Worm (Caenorhabditis elegans) whole organism, young adult: ENCODE measurements around the gene F44E5.2.

ENCODE experiments used
- B0336.3 ChIP-seq: fragments of 200-800 bp; sonication (Bioruptor generic); IDR thresholded peaks from 2 replicates; pipeline ENCODE4 v1.3.6; 2022; ENCODE audit warnings: missing genetic modification characterization, missing compliant biosample characterization
- C06A6.2 ChIP-seq: fragments of 200-800 bp; sonication (Bioruptor generic); conservative IDR thresholded peaks from 2 replicates; pipeline ENCODE4 v1.3.6; 2022; ENCODE audit warnings: missing genetic modification characterization, missing compliant biosample characterization
- C17E4.6 ChIP-seq: fragments of 200-800 bp; sonication (Bioruptor generic); IDR thresholded peaks from 2 replicates; pipeline ENCODE4 v1.3.6; 2022; ENCODE audit warnings: missing genetic modification reagents, missing genetic modification characterization, missing compliant biosample characterization
- D2030.7 ChIP-seq: fragments of 200-800 bp; sonication (Bioruptor generic); IDR thresholded peaks from 2 replicates; pipeline ENCODE4 v1.3.6; 2022; ENCODE audit warnings: missing genetic modification reagents, missing genetic modification characterization, missing compliant biosample characterization
- F57C9.4 ChIP-seq: sonication (generic microtip); optimal IDR thresholded peaks from 2 replicates; lab custom pipeline; 2017; ENCODE audit warnings: mild to moderate bottlenecking, missing genetic modification characterization, missing compliant biosample characterization
- K11D2.4 ChIP-seq: fragments of 200-800 bp; sonication (Bioruptor generic); IDR thresholded peaks from 2 replicates; pipeline ENCODE4 v1.3.6; 2022; ENCODE audit warnings: missing genetic modification reagents, missing genetic modification characterization, missing compliant biosample characterization
- K12H6.12 ChIP-seq: fragments of 200-800 bp; sonication (Bioruptor generic); optimal IDR thresholded peaks from 2 replicates; lab custom pipeline; 2018; ENCODE audit warnings: mild to moderate bottlenecking, missing genetic modification characterization, missing compliant biosample characterization
- T07F8.4 ChIP-seq: sonication (generic microtip); optimal IDR thresholded peaks from 2 replicates; lab custom pipeline; 2016; ENCODE audit warnings: mild to moderate bottlenecking, missing genetic modification characterization, moderate library complexity, missing compliant biosample characterization
- T26A5.8 ChIP-seq: sonication (generic microtip); optimal IDR thresholded peaks from 2 replicates; lab custom pipeline; 2016; ENCODE audit warnings: missing genetic modification characterization, missing compliant biosample characterization
- Y56A3A.18 ChIP-seq: fragments of 200-800 bp; sonication (Bioruptor generic); IDR thresholded peaks from 2 replicates; pipeline ENCODE4 v1.3.6; 2022; ENCODE audit warnings: missing genetic modification reagents, missing genetic modification characterization, missing compliant biosample characterization
- ama-1 ChIP-seq, 3 experiments: fragments of 150-350 bp in 1 of 3; sonication (generic microtip) in 2 of 3; optimal IDR thresholded peaks; 2 replicates each; lab custom pipeline; 2014 to 2018; ENCODE audit warnings: missing biosample characterization in 2 of 3, missing genetic modification characterization in 2 of 3, missing genetic modification reagents in 2 of 3
- attf-5 ChIP-seq: fragments of 200-800 bp; sonication (Bioruptor generic); optimal IDR thresholded peaks from 2 replicates; lab custom pipeline; 2018; ENCODE audit warnings: mild to moderate bottlenecking, missing genetic modification characterization, missing compliant biosample characterization
- attf-6 ChIP-seq: fragments of 200-800 bp; sonication (Bioruptor generic); IDR thresholded peaks from 2 replicates; pipeline ENCODE4 v1.3.6; 2022; ENCODE audit warnings: missing genetic modification reagents, missing genetic modification characterization, missing compliant biosample characterization
- bed-2 ChIP-seq: fragments of 200-800 bp; sonication (Bioruptor generic); IDR thresholded peaks from 2 replicates; pipeline ENCODE4 v1.3.6; 2022; ENCODE audit warnings: missing genetic modification reagents, missing genetic modification characterization, missing compliant biosample characterization
- ccch-3 ChIP-seq: fragments of 200-800 bp; sonication (Bioruptor generic); optimal IDR thresholded peaks from 2 replicates; lab custom pipeline; 2018; ENCODE audit warnings: mild to moderate bottlenecking, missing genetic modification characterization, missing compliant biosample characterization
- ceh-100 ChIP-seq: fragments of 200-800 bp; sonication (Bioruptor generic); IDR thresholded peaks from 2 replicates; pipeline ENCODE4 v1.3.6; 2022; ENCODE audit warnings: missing genetic modification reagents, missing genetic modification characterization, missing compliant biosample characterization
- ceh-58 ChIP-seq: fragments of 200-800 bp; sonication (Bioruptor generic); IDR thresholded peaks from 2 replicates; pipeline ENCODE4 v1.3.6; 2022; ENCODE audit warnings: missing genetic modification characterization, missing compliant biosample characterization
- dpff-1 ChIP-seq: sonication (generic microtip); optimal IDR thresholded peaks from 2 replicates; lab custom pipeline; 2017; ENCODE audit warnings: mild to moderate bottlenecking, missing genetic modification characterization, missing compliant biosample characterization
- efl-1 ChIP-seq: fragments of 150-350 bp; optimal IDR thresholded peaks from 2 replicates; lab custom pipeline; 2014; ENCODE audit warnings: missing biosample characterization, missing genetic modification reagents, missing genetic modification characterization
- egrh-3 ChIP-seq: fragments of 200-800 bp; sonication (Bioruptor generic); IDR thresholded peaks from 2 replicates; pipeline ENCODE4 v1.3.6; 2022; ENCODE audit warnings: missing genetic modification reagents, missing genetic modification characterization, missing compliant biosample characterization
- ekl-4 ChIP-seq: fragments of 200-800 bp; sonication (Bioruptor generic); IDR thresholded peaks from 2 replicates; pipeline ENCODE4 v1.3.6; 2022; ENCODE audit warnings: missing genetic modification reagents, missing genetic modification characterization, missing compliant biosample characterization
- gei-17 ChIP-seq: fragments of 200-800 bp; sonication (Bioruptor generic); optimal IDR thresholded peaks from 2 replicates; lab custom pipeline; 2018; ENCODE audit warnings: mild to moderate bottlenecking, missing genetic modification characterization, missing compliant biosample characterization
- hmg-1.2 ChIP-seq: fragments of 200-800 bp; sonication (Bioruptor generic); IDR thresholded peaks from 2 replicates; pipeline ENCODE4 v1.3.6; 2022; ENCODE audit warnings: missing genetic modification reagents, missing genetic modification characterization, missing compliant biosample characterization
- hsf-1 ChIP-seq: fragments of 200-800 bp; sonication (Bioruptor generic); IDR thresholded peaks from 2 replicates; pipeline ENCODE4 v1.3.6; 2022; ENCODE audit warnings: missing genetic modification reagents, missing genetic modification characterization, missing compliant biosample characterization
- lag-1 ChIP-seq: fragments of 200-800 bp; sonication (Bioruptor generic); IDR thresholded peaks from 2 replicates; pipeline ENCODE4 v1.3.6; 2022; ENCODE audit warnings: missing genetic modification reagents, missing genetic modification characterization, missing compliant biosample characterization
- let-607 ChIP-seq, 2 experiments: fragments of 200-800 bp in 1 of 2; sonication (Bioruptor generic) in 1 of 2; sonication (generic microtip) in 1 of 2; optimal IDR thresholded peaks; 2 replicates each; lab custom pipeline; 2016 to 2018; ENCODE audit warnings: mild to moderate bottlenecking in 2 of 2, missing compliant biosample characterization in 2 of 2, missing genetic modification characterization in 2 of 2, moderate library complexity in 2 of 2, missing genotype in 1 of 2
- lin-26 ChIP-seq: fragments of 200-800 bp; sonication (Bioruptor generic); IDR thresholded peaks from 2 replicates; pipeline ENCODE4 v1.3.6; 2022; ENCODE audit warnings: missing genetic modification reagents, missing genetic modification characterization, missing compliant biosample characterization
- lin-35 ChIP-seq, 3 experiments: fragments of 150-350 bp in 2 of 3; sonication (generic microtip) in 1 of 3; optimal IDR thresholded peaks; 2 replicates each; lab custom pipeline; 2014 to 2018; ENCODE audit warnings: missing biosample characterization in 3 of 3, missing genetic modification characterization in 3 of 3, missing genetic modification reagents in 3 of 3
- madf-6 ChIP-seq: fragments of 200-800 bp; sonication (Bioruptor generic); IDR thresholded peaks from 2 replicates; pipeline ENCODE4 v1.3.6; 2022; ENCODE audit warnings: missing genetic modification reagents, missing genetic modification characterization, missing compliant biosample characterization
- mcd-1 ChIP-seq: fragments of 200-800 bp; sonication (Bioruptor generic); IDR thresholded peaks from 2 replicates; pipeline ENCODE4 v1.3.6; 2022; ENCODE audit warnings: missing genetic modification reagents, missing genetic modification characterization, missing compliant biosample characterization
- nfyb-1 ChIP-seq: fragments of 200-800 bp; sonication (Bioruptor generic); IDR thresholded peaks from 2 replicates; pipeline ENCODE4 v1.3.6; 2022; ENCODE audit warnings: missing genetic modification reagents, missing genetic modification characterization, missing compliant biosample characterization
- nhr-27 ChIP-seq: fragments of 200-800 bp; sonication (Bioruptor generic); optimal IDR thresholded peaks from 2 replicates; lab custom pipeline; 2018; ENCODE audit warnings: mild to moderate bottlenecking, missing genetic modification characterization, moderate library complexity, missing compliant biosample characterization
- nhr-80 ChIP-seq: sonication (generic microtip); optimal IDR thresholded peaks from 2 replicates; lab custom pipeline; 2016; ENCODE audit warnings: missing genetic modification characterization, missing compliant biosample characterization
- nhr-90 ChIP-seq: sonication (generic microtip); optimal IDR thresholded peaks from 2 replicates; lab custom pipeline; 2016; ENCODE audit warnings: missing genotype, mild to moderate bottlenecking, missing genetic modification characterization, missing compliant biosample characterization
- snpc-3.4 ChIP-seq: sonication (generic microtip); optimal IDR thresholded peaks from 2 replicates; lab custom pipeline; 2017; ENCODE audit warnings: missing genetic modification characterization, mild to moderate bottlenecking, missing compliant biosample characterization, antibody characterized with exemption, moderate library complexity, missing genotype, missing genetic modification reagents
- somi-1 ChIP-seq: fragments of 200-800 bp; sonication (Bioruptor generic); optimal IDR thresholded peaks from 2 replicates; lab custom pipeline; 2018; ENCODE audit warnings: mild to moderate bottlenecking, missing genetic modification characterization, missing compliant biosample characterization
- sptf-2 ChIP-seq: fragments of 200-800 bp; sonication (Bioruptor generic); optimal IDR thresholded peaks from 2 replicates; lab custom pipeline; 2018; ENCODE audit warnings: mild to moderate bottlenecking, missing genetic modification characterization, missing compliant biosample characterization
- tbp1 ChIP-seq: fragments of 200-800 bp; sonication (Bioruptor generic); optimal IDR thresholded peaks from 2 replicates; lab custom pipeline; 2018; ENCODE audit warnings: mild to moderate bottlenecking, missing genetic modification characterization, missing compliant biosample characterization
- tlf-1 ChIP-seq: fragments of 200-800 bp; sonication (Bioruptor generic); optimal IDR thresholded peaks from 2 replicates; lab custom pipeline; 2018; ENCODE audit warnings: mild to moderate bottlenecking, missing genetic modification characterization, missing compliant biosample characterization
- xnd-1 ChIP-seq: sonication (generic microtip); optimal IDR thresholded peaks from 2 replicates; lab custom pipeline; 2016; ENCODE audit warnings: missing genotype, missing genetic modification reagents, missing genetic modification characterization, missing compliant biosample characterization
- zfh-2 ChIP-seq: fragments of 200-800 bp; sonication (Bioruptor generic); conservative IDR thresholded peaks from 2 replicates; pipeline ENCODE4 v1.3.6; 2022; ENCODE audit warnings: missing genetic modification reagents, missing genetic modification characterization, missing compliant biosample characterization
- zim-3 ChIP-seq: sonication (generic microtip); optimal IDR thresholded peaks from 2 replicates; lab custom pipeline; 2017; ENCODE audit warnings: mild to moderate bottlenecking, missing genetic modification characterization, moderate library complexity, missing compliant biosample characterization
- ztf-18 ChIP-seq: sonication (generic microtip); optimal IDR thresholded peaks from 2 replicates; lab custom pipeline; 2016; ENCODE audit warnings: missing genotype, mild to moderate bottlenecking, missing genetic modification characterization, missing compliant biosample characterization
- ztf-26 ChIP-seq: sonication (generic microtip); optimal IDR thresholded peaks from 2 replicates; lab custom pipeline; 2017; ENCODE audit warnings: missing genetic modification characterization, missing compliant biosample characterization

Gene F44E5.2

DNA sequence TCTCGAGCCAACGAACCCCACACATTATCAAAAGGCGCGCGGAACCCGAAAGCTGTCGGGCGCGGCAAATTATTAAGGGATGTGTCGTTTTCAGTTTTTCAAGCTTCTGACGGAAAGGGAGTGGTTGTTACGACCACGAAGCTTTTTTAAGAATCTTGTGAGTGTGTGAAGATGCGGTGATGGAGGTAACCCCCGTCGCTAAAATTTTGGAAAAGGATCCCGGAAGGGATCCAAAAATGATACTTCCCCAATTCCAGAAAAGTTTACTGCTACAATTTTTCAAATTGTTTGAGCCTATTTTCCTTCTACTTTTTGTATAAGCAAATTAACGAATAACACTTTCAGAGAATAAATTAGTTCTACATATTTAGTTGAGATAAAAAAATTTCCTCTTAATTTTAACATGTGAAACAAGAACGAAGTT lies 9.9 kb upstream of the F44E5.2 start (continued):
- TF ChIP-seq zim-3 (tag; lab: Kevin White, UChicago): peak; percentile 61
- TF ChIP-seq hsf-1 (GFP tag; lab: Robert Waterston, UW): 0 out of 2 replicates have a peak, but pooled peaks have one; percentile 14
- 0 out of 2 replicates have a peak, but pooled peaks have one; percentile 38 for TF ChIP-seq ekl-4 (GFP tag; lab: Robert Waterston, UW)
- TF ChIP-seq T07F8.4: peak; percentile 3
- no peak for TF ChIP-seq F57C9.4 (tag; lab: Kevin White, UChicago)
- peak; percentile 60 for TF ChIP-seq B0336.3
- no peak for TF ChIP-seq T26A5.8
- TF ChIP-seq sptf-2 (GFP tag; lab: Kevin White, UChicago): no peak
- TF ChIP-seq gei-17 (GFP tag; lab: Kevin White, UChicago): peak; percentile 15
- 0 out of 2 replicates have a peak, but pooled peaks have one; percentile 23 for TF ChIP-seq hmg-1.2 (GFP tag; lab: Robert Waterston, UW)
- TF ChIP-seq madf-6 (GFP tag; lab: Robert Waterston, UW): 0 out of 2 replicates have a peak, but pooled peaks have one; percentile 18
- peak; percentile 33; the same call in 1 of the 2 replicates for TF ChIP-seq Y56A3A.18
- TF ChIP-seq nhr-90 (tag; lab: Kevin White, UChicago): peak; percentile 24
- peak; percentile 75 for TF ChIP-seq ztf-26
- TF ChIP-seq C06A6.2 (GFP tag; lab: Robert Waterston, UW): peak; percentile 55; the same call in 1 of the 2 replicates
- no peak for TF ChIP-seq egrh-3 (GFP tag; lab: Robert Waterston, UW)
- TF ChIP-seq ccch-3: no peak
- TF ChIP-seq K11D2.4 (GFP tag; lab: Robert Waterston, UW): no peak
- 0 out of 2 replicates have a peak, but pooled peaks have one; percentile 55 for TF ChIP-seq ceh-100
- peak; percentile 45; the same call in 1 of the 2 replicates for TF ChIP-seq zfh-2
- TF ChIP-seq K12H6.12 (tag; lab: Kevin White, UChicago): peak; percentile 50
- TF ChIP-seq lag-1 (GFP tag; lab: Robert Waterston, UW): no peak
- peak in 1 of 3 experiments; percentile 7 for TF ChIP-seq lin-35 (GFP tag; optimal IDR thresholded peaks at IDR 0.05; lab: Kevin White, UChicago)
- no peak for TF ChIP-seq bed-2 (GFP tag; lab: Robert Waterston, UW)
- TF ChIP-seq C17E4.6 (GFP tag; lab: Robert Waterston, UW): no peak
- peak; percentile 97 for TF ChIP-seq ama-1 (optimal IDR thresholded peaks at IDR 0.05; lab: Kevin White, UChicago)
- no peak for TF ChIP-seq ama-1 (GFP tag; optimal IDR thresholded peaks at IDR 0.05; lab: Kevin White, UChicago)
- TF ChIP-seq ceh-58 (GFP tag; lab: Robert Waterston, UW): no peak
- peak; percentile 33; the same call in 1 of the 2 replicates for TF ChIP-seq mcd-1 (GFP tag; lab: Robert Waterston, UW)
- peak; percentile 59 for TF ChIP-seq ztf-18 (tag; lab: Kevin White, UChicago)
- TF ChIP-seq nhr-80: peak; percentile 46
- no peak for TF ChIP-seq nhr-27 (tag; lab: Kevin White, UChicago)
- no peak for TF ChIP-seq efl-1
- peak; percentile 18 for TF ChIP-seq xnd-1 (tag; lab: Kevin White, UChicago)
- no peak for TF ChIP-seq dpff-1 (tag; lab: Kevin White, UChicago)
- 0 out of 2 replicates have a peak, but pooled peaks have one; percentile 11 for TF ChIP-seq D2030.7
- peak; percentile 79 for TF ChIP-seq lin-26 (GFP tag; lab: Robert Waterston, UW)
- peak; percentile 45 for TF ChIP-seq snpc-3.4 (tag; lab: Kevin White, UChicago)
- TF ChIP-seq tlf-1 (GFP tag; lab: Kevin White, UChicago): peak; percentile 61
- TF ChIP-seq somi-1 (GFP tag; lab: Kevin White, UChicago): peak; percentile 5
- TF ChIP-seq attf-6 (GFP tag; lab: Robert Waterston, UW): peak; percentile 45; the same call in 1 of the 2 replicates
- peak; percentile 92 for TF ChIP-seq nfyb-1
- peak; percentile 59 for TF ChIP-seq tbp1 (GFP tag; lab: Kevin White, UChicago)
- TF ChIP-seq let-607 (tag; optimal IDR thresholded peaks at IDR 0.05; lab: Kevin White, UChicago): peak in 1 of 2 experiments; percentile 65
- TF ChIP-seq attf-5: peak; percentile 65
- TF ChIP-seq, all 124 proteins: peak for 46
